Worm (Caenorhabditis elegans) whole organism, L3 larva: ENCODE measurements around the gene Y71H2AR.2.
A peak's percentile ranks its signal among the peaks of the same experiment; 100 is the strongest.

Source experiments
- R02D3.7 ChIP-seq: fragments of 150-350 bp; optimal IDR thresholded peaks from 2 replicates; lab custom pipeline; 2014; ENCODE audit warnings: missing biosample characterization, missing genetic modification characterization
- ZK546.5 ChIP-seq: sonication (generic microtip); optimal IDR thresholded peaks from 2 replicates; lab custom pipeline; 2017; ENCODE audit warnings: missing biosample characterization, missing genetic modification characterization
- ceh-16 ChIP-seq: sonication (generic microtip); optimal IDR thresholded peaks from 2 replicates; lab custom pipeline; 2017; ENCODE audit warnings: missing biosample characterization, missing genetic modification characterization
- daf-12 ChIP-seq: fragments of 150-350 bp; optimal IDR thresholded peaks from 2 replicates; lab custom pipeline; 2014; ENCODE audit warnings: missing biosample characterization, missing genetic modification reagents, missing genetic modification characterization
- egl-27 ChIP-seq: sonication (generic microtip); optimal IDR thresholded peaks from 4 replicates; lab custom pipeline; 2017; ENCODE audit warnings: missing biosample characterization, missing genetic modification reagents, missing genetic modification characterization
- egl-5 ChIP-seq: fragments of 150-350 bp; optimal IDR thresholded peaks from 2 replicates; lab custom pipeline; 2017; ENCODE audit warnings: missing biosample characterization, missing genetic modification reagents, missing genetic modification characterization, inconsistent platforms
- elt-1 ChIP-seq: fragments of 150-350 bp; optimal IDR thresholded peaks from 2 replicates; lab custom pipeline; 2014; ENCODE audit warnings: missing biosample characterization, missing genetic modification characterization
- elt-2 ChIP-seq: sonication (generic microtip); optimal IDR thresholded peaks from 2 replicates; lab custom pipeline; 2016; ENCODE audit warnings: missing genetic modification reagents, mild to moderate bottlenecking, missing genetic modification characterization, missing compliant biosample characterization
- elt-3 ChIP-seq, 3 experiments: fragments of 150-350 bp in 1 of 3; sonication (generic microtip) in 2 of 3; optimal IDR thresholded peaks; 2 replicates in 2 of 3; 4 replicates in 1 of 3; lab custom pipeline; 2014 to 2017; ENCODE audit warnings: missing biosample characterization in 3 of 3, missing genetic modification characterization in 3 of 3
- eor-1 ChIP-seq, 2 experiments: fragments of 150-350 bp; optimal IDR thresholded peaks; 2 replicates each; lab custom pipeline; 2014 to 2018; ENCODE audit warnings: missing biosample characterization in 2 of 2, missing genetic modification characterization in 2 of 2
- jun-1 ChIP-seq: fragments of 150-350 bp; optimal IDR thresholded peaks from 2 replicates; lab custom pipeline; 2014; ENCODE audit warnings: missing biosample characterization, missing genetic modification reagents, missing genetic modification characterization
- lin-15B ChIP-seq: fragments of 150-350 bp; optimal IDR thresholded peaks from 2 replicates; lab custom pipeline; 2014; ENCODE audit warnings: missing biosample characterization, missing genetic modification characterization
- lin-39 ChIP-seq: fragments of 150-350 bp; optimal IDR thresholded peaks from 2 replicates; lab custom pipeline; 2018; ENCODE audit warnings: missing biosample characterization, missing genetic modification reagents, missing genetic modification characterization
- lsy-12 ChIP-seq: sonication (generic microtip); optimal IDR thresholded peaks from 2 replicates; lab custom pipeline; 2016; ENCODE audit warnings: mild to moderate bottlenecking, missing genetic modification characterization, missing compliant biosample characterization
- nfya-1 ChIP-seq: sonication (generic microtip); optimal IDR thresholded peaks from 2 replicates; lab custom pipeline; 2017; ENCODE audit warnings: missing genetic modification characterization, mild to moderate bottlenecking, missing compliant biosample characterization, antibody characterized with exemption, moderate library complexity; ENCODE audit not compliant: insufficient read depth
- nhr-23 ChIP-seq: fragments of 150-350 bp; optimal IDR thresholded peaks from 2 replicates; lab custom pipeline; 2014; ENCODE audit warnings: missing biosample characterization, missing genetic modification reagents, missing genetic modification characterization
- nhr-237 ChIP-seq: fragments of 150-350 bp; optimal IDR thresholded peaks from 2 replicates; lab custom pipeline; 2014; ENCODE audit warnings: missing biosample characterization, missing genetic modification characterization
- nhr-25 ChIP-seq: sonication (generic microtip); optimal IDR thresholded peaks from 2 replicates; lab custom pipeline; 2017; ENCODE audit warnings: missing biosample characterization, missing genetic modification characterization
- nhr-67 ChIP-seq: fragments of 150-350 bp; optimal IDR thresholded peaks from 2 replicates; lab custom pipeline; 2014; ENCODE audit warnings: missing biosample characterization, missing genetic modification characterization
- nhr-76 ChIP-seq: fragments of 150-350 bp; sonication (generic microtip); optimal IDR thresholded peaks from 5 replicates; lab custom pipeline; 2014; ENCODE audit warnings: missing biosample characterization, missing genetic modification characterization
- nhr-77 ChIP-seq: fragments of 150-350 bp; optimal IDR thresholded peaks from 2 replicates; lab custom pipeline; 2014; ENCODE audit warnings: missing biosample characterization, missing genetic modification characterization
- pha-4 ChIP-seq: fragments of 150-350 bp; optimal IDR thresholded peaks from 2 replicates; lab custom pipeline; 2014; ENCODE audit warnings: missing biosample characterization, missing genetic modification reagents, missing genetic modification characterization
- pqm-1 ChIP-seq: fragments of 150-350 bp; optimal IDR thresholded peaks from 2 replicates; lab custom pipeline; 2017; ENCODE audit warnings: missing biosample characterization, missing genetic modification characterization, inconsistent platforms
- sea-2 ChIP-seq: fragments of 150-350 bp; sonication (generic microtip); optimal IDR thresholded peaks from 4 replicates; lab custom pipeline; 2014; ENCODE audit warnings: missing biosample characterization, missing genetic modification reagents, missing genetic modification characterization
- skn-1 ChIP-seq: fragments of 150-350 bp; optimal IDR thresholded peaks from 2 replicates; lab custom pipeline; 2014; ENCODE audit warnings: missing biosample characterization, missing genetic modification characterization
- snpc-4 ChIP-seq: fragments of 150-350 bp; optimal IDR thresholded peaks from 2 replicates; lab custom pipeline; 2014; ENCODE audit warnings: missing biosample characterization, missing genetic modification characterization
- unc-39 ChIP-seq: sonication (generic microtip); optimal IDR thresholded peaks from 4 replicates; lab custom pipeline; 2017; ENCODE audit warnings: missing biosample characterization, missing genetic modification characterization
- unc-62 ChIP-seq: fragments of 150-350 bp; sonication (generic microtip); optimal IDR thresholded peaks from 4 replicates; lab custom pipeline; 2014; ENCODE audit warnings: missing biosample characterization, missing genetic modification reagents, missing genetic modification characterization
- ztf-11 ChIP-seq: fragments of 150-350 bp; optimal IDR thresholded peaks from 2 replicates; lab custom pipeline; 2014; ENCODE audit warnings: missing biosample characterization, missing genetic modification characterization

Gene Y71H2AR.2

ce11 chrIII:2870228-2870627 lies 29.5 kb upstream of the Y71H2AR.2 start:
- no peak for TF ChIP-seq R02D3.7 (tag; lab: Kevin White, UChicago)
- no peak for TF ChIP-seq elt-1
- TF ChIP-seq nhr-67 (tag; lab: Kevin White, UChicago): no peak
- no peak for TF ChIP-seq nhr-77 (tag; lab: Kevin White, UChicago)
- TF ChIP-seq elt-2 (tag; lab: Kevin White, UChicago): peak; percentile 94
- peak; percentile 11 for TF ChIP-seq jun-1
- TF ChIP-seq pha-4: peak; percentile 37
- TF ChIP-seq ztf-11 (tag; lab: Kevin White, UChicago): no peak
- TF ChIP-seq elt-3 (tag; optimal IDR thresholded peaks at IDR 0.05; lab: Kevin White, UChicago): no peak
- TF ChIP-seq pqm-1 (tag; lab: Kevin White, UChicago): peak; percentile 86
- no peak for TF ChIP-seq snpc-4 (tag; lab: Kevin White, UChicago)
- TF ChIP-seq nhr-237 (tag; lab: Kevin White, UChicago): no peak
- no peak for TF ChIP-seq nfya-1

ce11 chrIII:2869512-2869911 lies 28.8 kb upstream of the Y71H2AR.2 start:
- peak; percentile 67 for TF ChIP-seq pha-4
- no peak for TF ChIP-seq unc-62 (GFP tag; lab: Kevin White, UChicago)
- no peak for TF ChIP-seq lsy-12 (tag; lab: Kevin White, UChicago)
- TF ChIP-seq skn-1 (tag; lab: Kevin White, UChicago): peak; percentile 27
- TF ChIP-seq pqm-1 (tag; lab: Kevin White, UChicago): peak; percentile 49
- no peak for TF ChIP-seq egl-5 (tag; lab: Kevin White, UChicago)
- peak; percentile 69 for TF ChIP-seq elt-2 (tag; lab: Kevin White, UChicago)
- TF ChIP-seq ZK546.5 (tag; lab: Kevin White, UChicago): no peak

ce11 chrIII:2869033-2869432 lies 28.3 kb upstream of the Y71H2AR.2 start:
- peak; percentile 21 for TF ChIP-seq nhr-23 (tag; lab: Kevin White, UChicago)
- peak in 1 of 3 experiments; percentile 16 for TF ChIP-seq elt-3 (tag; optimal IDR thresholded peaks at IDR 0.05; lab: Kevin White, UChicago)
- no peak for TF ChIP-seq nhr-67 (tag; lab: Kevin White, UChicago)

ce11 chrIII:2868416-2868815 lies 27.7 kb upstream of the Y71H2AR.2 start:
- no peak for TF ChIP-seq R02D3.7 (tag; lab: Kevin White, UChicago)
- peak; percentile 56 for TF ChIP-seq nfya-1
- TF ChIP-seq jun-1: no peak
- TF ChIP-seq sea-2 (GFP tag; lab: Kevin White, UChicago): no peak

- TF ChIP-seq lin-15B (no peak), ceh-16 (tag; lab: Kevin White, UChicago) (no peak), elt-3 (tag; optimal IDR thresholded peaks at IDR 0.05; lab: Kevin White, UChicago) (no peak), egl-27 (no peak), sea-2 (GFP tag; lab: Kevin White, UChicago) (no peak), unc-39 (tag; lab: Kevin White, UChicago) (no peak), nhr-23 (tag; lab: Kevin White, UChicago) (no peak), eor-1 (tag; optimal IDR thresholded peaks at IDR 0.05; lab: Kevin White, UChicago) (no peak)
These were observed 25.9 kb upstream of the Y71H2AR.2 start for ce11 chrIII:2866597-2866996.

ce11 chrIII:2864669-2865068 lies 23.9 kb upstream of the Y71H2AR.2 start:
- TF ChIP-seq daf-12 (tag; lab: Kevin White, UChicago) (no peak), lin-39 (tag; lab: Kevin White, UChicago) (no peak), nfya-1 (peak; percentile 93)

- TF ChIP-seq ZK546.5 (tag; lab: Kevin White, UChicago) (no peak), nhr-25 (tag; lab: Kevin White, UChicago) (no peak), nfya-1 (no peak)
These were observed 17.6 kb upstream of the Y71H2AR.2 start for ce11 chrIII:2858334-2858733.

ce11 chrIII:2855929-2856328 lies 15.2 kb upstream of the Y71H2AR.2 start, which contains the start of gene F56F11.4:
Gene F56F11.4 (plus strand): TSS chrIII:2856229.
- no peak for TF ChIP-seq unc-62 (GFP tag; lab: Kevin White, UChicago)
- no peak for TF ChIP-seq nhr-76 (tag; lab: Kevin White, UChicago)
